Fruit fly (Drosophila melanogaster) S2 (cell line): ENCODE data around the gene RhoGAP68F.

Source experiments
- CG8478 ChIP-seq: fragments of >200 bp; optimal IDR thresholded peaks from 2 replicates; lab custom pipeline; 2018
- CTCF ChIP-seq, 2 experiments: fragments of >200 bp; optimal IDR thresholded peaks; 2 replicates each; lab custom pipeline; 2018

DNA sequence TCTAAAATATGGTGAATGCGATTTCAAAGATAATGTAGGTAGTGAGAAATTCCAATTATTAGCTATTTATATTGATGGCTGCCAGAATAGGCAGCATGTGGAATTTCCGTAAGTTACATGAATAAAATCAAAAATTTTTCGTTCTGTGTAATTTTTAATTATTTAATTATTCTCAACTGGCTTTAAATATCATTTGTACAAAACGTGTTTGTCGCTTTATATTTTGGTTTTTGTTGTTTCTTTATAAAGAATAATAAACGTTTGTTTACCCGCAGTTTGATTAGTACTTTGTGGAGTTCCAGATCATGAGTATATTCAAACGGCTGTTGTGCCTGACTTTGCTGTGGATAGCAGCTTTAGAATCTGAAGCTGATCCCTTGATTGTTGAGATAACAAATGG, 51.8 kb downstream of the RhoGAP68F start, which contains the start of gene Est-P:
- TF ChIP-seq CTCF (optimal IDR thresholded peaks at IDR 0.05; lab: Kevin White, UChicago) (no peak), CG8478 (lab: Kevin White, UChicago) (no peak)
